Fruit fly (Drosophila melanogaster): ENCODE data around the gene CG4459.

DNA sequence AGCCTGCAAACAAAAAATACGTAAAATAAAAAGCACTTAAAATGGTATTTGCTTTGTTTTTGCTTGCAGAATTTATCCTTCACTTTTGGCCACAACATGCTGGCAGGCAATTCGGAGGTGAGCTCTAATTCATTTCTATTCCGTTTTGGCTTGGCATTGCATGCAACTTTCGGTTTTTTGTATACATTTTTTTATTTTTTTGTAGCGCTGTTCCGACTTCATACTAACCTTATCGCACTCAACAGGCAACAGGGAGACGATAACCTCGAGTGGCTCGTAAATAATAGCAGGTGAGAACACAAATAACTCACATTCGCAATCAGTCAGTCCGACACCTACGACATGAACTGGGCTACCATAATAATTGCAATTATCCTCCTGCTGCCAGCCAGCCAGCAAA is 19.7 kb upstream of the CG4459 start, which contains the start of gene CG4783:
- no peak for TF ChIP-seq sage (GFP tag; optimal IDR thresholded peaks at IDR 0.05)
- TF ChIP-seq GATAd (GFP tag; optimal IDR thresholded peaks at IDR 0.05), result no peak
- TF ChIP-seq psq (GFP tag; optimal IDR thresholded peaks at IDR 0.05), result no peak
- TF ChIP-seq Jra (GFP tag; optimal IDR thresholded peaks at IDR 0.05), result no peak
- TF ChIP-seq foxo (GFP tag; optimal IDR thresholded peaks at IDR 0.05), result no peak
- no peak for TF ChIP-seq ey (GFP tag; optimal IDR thresholded peaks at IDR 0.05)
